Fruit fly (Drosophila melanogaster): ENCODE results near the gene Dad1.

The Dad1 gene

dm6 chr2L:8416350-8417046 is 32.6 kb upstream of the Dad1 start:
- TF ChIP-seq noc (tag; optimal IDR thresholded peaks at IDR 0.05), result peak; percentile 21

dm6 chr2L:8414887-8415883 is 31.2 kb upstream of the Dad1 start, which contains the start of the genes CG13398 and Akap200:
Gene CG13398, minus strand, starts transcription at chr2L:8415256.
Gene Akap200, plus strand, starts transcription at chr2L:8415690.
- TF ChIP-seq noc (tag; optimal IDR thresholded peaks at IDR 0.05), result no peak

- TF ChIP-seq noc (tag; optimal IDR thresholded peaks at IDR 0.05), result no peak
Observed at dm6 chr2L:8411530-8411929, 27.6 kb upstream of the Dad1 start, which contains the start of gene Naglu. Gene Naglu, minus strand, starts transcription at chr2L:8411868.

- TF ChIP-seq noc (tag; optimal IDR thresholded peaks at IDR 0.05), result peak; percentile 44
Observed at dm6 chr2L:8403286-8404270, 19.6 kb upstream of the Dad1 start, which contains the start of gene emb. Gene emb, plus strand, starts transcription at chr2L:8403573.

- no peak for TF ChIP-seq noc (tag; optimal IDR thresholded peaks at IDR 0.05)
Observed at dm6 chr2L:8402928-8403285, 19.0 kb upstream of the Dad1 start, which contains the start of gene fy. Gene fy, minus strand, starts transcription at chr2L:8403280.

dm6 chr2L:8399863-8400598 is 16.1 kb upstream of the Dad1 start, which contains the start of gene CG31898:
Gene CG31898, plus strand, starts transcription at chr2L:8400421.
- no peak for TF ChIP-seq noc (tag; optimal IDR thresholded peaks at IDR 0.05)

- TF ChIP-seq noc (tag; optimal IDR thresholded peaks at IDR 0.05), result no peak
Observed at dm6 chr2L:8398721-8399120, 14.8 kb upstream of the Dad1 start, which contains the start of gene CG13386. Gene CG13386, plus strand, starts transcription at chr2L:8399021.

dm6 chr2L:8395996-8396699 is 12.2 kb upstream of the Dad1 start, which contains the start of the genes Peritrophin-15a and CG13385:
Gene Peritrophin-15a, minus strand, starts transcription at chr2L:8396096.
Gene CG13385, plus strand, starts transcription at chr2L:8396649.
- TF ChIP-seq noc (tag; optimal IDR thresholded peaks at IDR 0.05), result no peak

- TF ChIP-seq noc (tag; optimal IDR thresholded peaks at IDR 0.05), result no peak
Observed at dm6 chr2L:8394840-8395239, 10.9 kb upstream of the Dad1 start, which contains the start of gene Peritrophin-15b. Gene Peritrophin-15b, minus strand, starts transcription at chr2L:8394940.

- no peak for TF ChIP-seq noc (tag; optimal IDR thresholded peaks at IDR 0.05)
Observed at dm6 chr2L:8394180-8394579, 10.2 kb upstream of the Dad1 start, which contains the start of gene lectin-29Ca. Gene lectin-29Ca, minus strand, starts transcription at chr2L:8394280.

- no peak for TF ChIP-seq noc (tag; optimal IDR thresholded peaks at IDR 0.05)
Observed at dm6 chr2L:8393122-8393521, 9.2 kb upstream of the Dad1 start, which contains the start of gene Acp29AB. Gene Acp29AB, minus strand, starts transcription at chr2L:8393222.

- no peak for TF ChIP-seq noc (tag; optimal IDR thresholded peaks at IDR 0.05)
Observed at dm6 chr2L:8392298-8392697, 8.4 kb upstream of the Dad1 start, which contains the start of gene CG42820. Gene CG42820, minus strand, starts transcription at chr2L:8392398.

- no peak for TF ChIP-seq noc (tag; optimal IDR thresholded peaks at IDR 0.05)
Observed at dm6 chr2L:8389231-8389630, 5.3 kb upstream of the Dad1 start, which contains the start of gene CG42819. Gene CG42819, minus strand, starts transcription at chr2L:8389331.

Data from whole organism, larva.